Fruit fly (Drosophila melanogaster) whole organism, adult: ENCODE measurements around the gene Cdc5.

Experiments used
- CG11617 ChIP-seq: fragments of 200-800 bp; sonication (Bioruptor generic); optimal IDR thresholded peaks from 2 replicates; lab custom pipeline; 2017; ENCODE audit warnings: mild to moderate bottlenecking, missing biosample characterization, missing genetic modification reagents, missing genetic modification characterization
- Crg-1 ChIP-seq: fragments of 200-800 bp; sonication (Bioruptor generic); optimal IDR thresholded peaks from 2 replicates; lab custom pipeline; 2016; ENCODE audit warnings: missing biosample characterization, missing genetic modification characterization
- kay ChIP-seq: fragments of 200-800 bp; sonication (Bioruptor generic); peaks from one replicate; lab custom pipeline; 2016; ENCODE audit warnings: missing biosample characterization, missing genetic modification characterization, borderline replicate concordance

DNA sequence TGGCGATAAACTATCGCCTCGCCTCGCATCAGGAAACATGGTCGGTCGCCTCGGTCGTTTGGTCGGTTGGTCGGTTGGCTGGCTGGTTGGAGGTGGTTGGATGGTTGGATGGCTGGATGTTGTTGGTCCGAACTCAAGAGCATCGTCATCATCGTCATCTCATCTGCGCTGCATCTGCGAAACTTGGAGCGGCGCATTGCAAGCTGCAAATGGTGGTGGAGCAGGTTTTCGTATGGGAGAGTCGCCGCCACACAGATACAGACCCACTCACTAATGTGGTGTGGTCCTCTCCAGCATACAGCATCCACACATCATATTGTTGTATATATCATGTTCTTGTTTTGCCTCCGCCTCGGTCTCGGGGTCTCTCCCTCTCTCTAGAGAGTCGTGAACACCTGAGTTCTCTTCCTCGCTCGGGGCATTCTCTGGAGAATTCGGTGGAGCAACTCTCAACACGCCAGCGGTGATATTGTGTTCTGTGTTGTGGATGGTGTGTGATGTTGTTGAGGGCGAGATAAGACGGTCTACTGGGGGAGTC is 31.5 kb upstream of the Cdc5 start, which contains the start of gene trh:
- TF ChIP-seq kay (GFP tag; lab: Kevin White, UChicago): no peak
- no peak for TF ChIP-seq CG11617 (GFP tag; lab: Kevin White, UChicago)
- TF ChIP-seq Crg-1 (GFP tag; lab: Kevin White, UChicago): no peak
